Worm (Caenorhabditis elegans) whole organism, midembryonic: ENCODE results near the gene ntl-9.

ENCODE experiments used
- flt-1 ChIP-seq: fragments of 200-800 bp; sonication (Bioruptor generic); IDR thresholded peaks from 2 replicates; pipeline ENCODE4 v1.3.6; 2022; ENCODE audit warnings: missing genetic modification characterization, missing compliant biosample characterization
- med-1 ChIP-seq: sonication (generic microtip); optimal IDR thresholded peaks from 2 replicates; lab custom pipeline; 2017; ENCODE audit warnings: missing genetic modification characterization, mild to moderate bottlenecking, missing compliant biosample characterization, antibody characterized with exemption, missing genetic modification reagents; ENCODE audit not compliant: insufficient read depth
- tab-1 ChIP-seq: fragments of 200-800 bp; sonication (Bioruptor generic); IDR thresholded peaks from 2 replicates; pipeline ENCODE4 v1.3.6; 2022; ENCODE audit warnings: missing genetic modification characterization, missing compliant biosample characterization

- TF ChIP-seq tab-1 (GFP tag; lab: Robert Waterston, UW) (no peak), med-1 (GFP tag; lab: Kevin White, UChicago) (no peak), flt-1 (GFP tag; lab: Robert Waterston, UW) (no peak)
Measured at ce11 chrIII:4987666-4988065, 43.4 kb downstream of the ntl-9 start.
